Worm (Caenorhabditis elegans) whole organism, mixed stage, embryonic: Measurements from ENCODE around the gene C24H10.3.

Experiments used
- M03D4.4 ChIP-seq: sonication (generic microtip); optimal IDR thresholded peaks from 2 replicates; lab custom pipeline; 2017; ENCODE audit warnings: mild to moderate bottlenecking, missing genetic modification characterization, missing compliant biosample characterization
- bed-3 ChIP-seq: fragments of 200-800 bp; sonication (Bioruptor generic); optimal IDR thresholded peaks from 3 replicates; lab custom pipeline; 2018; ENCODE audit warnings: mild to moderate bottlenecking, missing genetic modification characterization, moderate library complexity, missing compliant biosample characterization
- ceh-39 ChIP-seq: fragments of 150-350 bp; optimal IDR thresholded peaks from 2 replicates; lab custom pipeline; 2014; ENCODE audit warnings: missing biosample characterization, missing genetic modification characterization
- ceh-43 ChIP-seq: fragments of 200-800 bp; sonication (Bioruptor generic); optimal IDR thresholded peaks from 2 replicates; lab custom pipeline; 2018; ENCODE audit warnings: mild to moderate bottlenecking, missing genetic modification characterization, moderate library complexity, missing compliant biosample characterization
- ceh-83 ChIP-seq: fragments of 200-800 bp; sonication (Bioruptor generic); optimal IDR thresholded peaks from 2 replicates; lab custom pipeline; 2018; ENCODE audit warnings: mild to moderate bottlenecking, missing genetic modification characterization, missing compliant biosample characterization
- ces-1 ChIP-seq: fragments of 150-350 bp; optimal IDR thresholded peaks from 2 replicates; lab custom pipeline; 2014; ENCODE audit warnings: missing biosample characterization, missing genetic modification reagents, missing genetic modification characterization
- cnd-1 ChIP-seq: fragments of 200-800 bp; sonication (Bioruptor generic); optimal IDR thresholded peaks from 2 replicates; lab custom pipeline; 2018; ENCODE audit warnings: mild to moderate bottlenecking, missing genetic modification characterization, missing compliant biosample characterization
- elt-1 ChIP-seq: sonication (generic microtip); optimal IDR thresholded peaks from 2 replicates; lab custom pipeline; 2017; ENCODE audit warnings: missing genetic modification characterization, mild to moderate bottlenecking, missing compliant biosample characterization, antibody characterized with exemption, moderate library complexity, borderline replicate concordance; ENCODE audit not compliant: insufficient read depth
- elt-3 ChIP-seq: fragments of 150-350 bp; optimal IDR thresholded peaks from 2 replicates; lab custom pipeline; 2014; ENCODE audit warnings: missing biosample characterization, missing genetic modification characterization
- ham-2 ChIP-seq: fragments of 200-800 bp; sonication (Bioruptor generic); optimal IDR thresholded peaks from 2 replicates; lab custom pipeline; 2018; ENCODE audit warnings: mild to moderate bottlenecking, missing genetic modification characterization, missing compliant biosample characterization
- hlh-1 ChIP-seq: fragments of 150-350 bp; optimal IDR thresholded peaks from 2 replicates; lab custom pipeline; 2014; ENCODE audit warnings: missing biosample characterization, missing genetic modification reagents, missing genetic modification characterization
- lin-13 ChIP-seq: fragments of 150-350 bp; optimal IDR thresholded peaks from 2 replicates; lab custom pipeline; 2014; ENCODE audit warnings: missing biosample characterization, missing genetic modification characterization
- lin-32 ChIP-seq: fragments of 200-800 bp; sonication (Bioruptor generic); optimal IDR thresholded peaks from 2 replicates; lab custom pipeline; 2018; ENCODE audit warnings: mild to moderate bottlenecking, missing genetic modification characterization, missing compliant biosample characterization
- lsy-2 ChIP-seq: fragments of 150-350 bp; optimal IDR thresholded peaks from 2 replicates; lab custom pipeline; 2014; ENCODE audit warnings: missing biosample characterization, missing genetic modification characterization
- mab-5 ChIP-seq: fragments of 150-350 bp; optimal IDR thresholded peaks from 2 replicates; lab custom pipeline; 2014; ENCODE audit warnings: missing biosample characterization, missing genetic modification characterization
- mep-1 ChIP-seq: fragments of 150-350 bp; optimal IDR thresholded peaks from 2 replicates; lab custom pipeline; 2017; ENCODE audit warnings: missing biosample characterization, missing genetic modification reagents, missing genetic modification characterization, inconsistent platforms
- mls-2 ChIP-seq: sonication (generic microtip); optimal IDR thresholded peaks from 2 replicates; lab custom pipeline; 2016; ENCODE audit warnings: mild to moderate bottlenecking, missing genetic modification characterization, moderate library complexity, missing compliant biosample characterization
- nhr-12 ChIP-seq: fragments of 150-350 bp; optimal IDR thresholded peaks from 2 replicates; lab custom pipeline; 2014; ENCODE audit warnings: missing biosample characterization, missing genetic modification characterization
- nhr-2 ChIP-seq: fragments of 150-350 bp; optimal IDR thresholded peaks from 2 replicates; lab custom pipeline; 2014; ENCODE audit warnings: missing biosample characterization, missing genetic modification characterization
- nhr-28 ChIP-seq: fragments of 150-350 bp; optimal IDR thresholded peaks from 2 replicates; lab custom pipeline; 2014; ENCODE audit warnings: missing biosample characterization, missing genetic modification characterization
- pha-4 ChIP-seq: fragments of 150-350 bp; optimal IDR thresholded peaks from 2 replicates; lab custom pipeline; 2018; ENCODE audit warnings: missing biosample characterization, missing genetic modification reagents, missing genetic modification characterization
- tbx-8 ChIP-seq: fragments of 200-800 bp; sonication (Bioruptor generic); optimal IDR thresholded peaks from 2 replicates; lab custom pipeline; 2018; ENCODE audit warnings: mild to moderate bottlenecking, missing genetic modification characterization, moderate library complexity, missing compliant biosample characterization
- unc-120 ChIP-seq: sonication (generic microtip); optimal IDR thresholded peaks from 2 replicates; lab custom pipeline; 2017; ENCODE audit warnings: missing genetic modification characterization, missing compliant biosample characterization; ENCODE audit not compliant: poor library complexity, severe bottlenecking
- unc-39 ChIP-seq: fragments of 150-350 bp; optimal IDR thresholded peaks from 2 replicates; lab custom pipeline; 2014; ENCODE audit warnings: missing biosample characterization, missing genetic modification characterization
- zip-8 ChIP-seq: fragments of 150-350 bp; optimal IDR thresholded peaks from 2 replicates; lab custom pipeline; 2014; ENCODE audit warnings: missing biosample characterization, missing genetic modification characterization
- ztf-11 ChIP-seq: fragments of 150-350 bp; optimal IDR thresholded peaks from 2 replicates; lab custom pipeline; 2014; ENCODE audit warnings: missing biosample characterization, missing genetic modification characterization

C24H10.3 gene

DNA sequence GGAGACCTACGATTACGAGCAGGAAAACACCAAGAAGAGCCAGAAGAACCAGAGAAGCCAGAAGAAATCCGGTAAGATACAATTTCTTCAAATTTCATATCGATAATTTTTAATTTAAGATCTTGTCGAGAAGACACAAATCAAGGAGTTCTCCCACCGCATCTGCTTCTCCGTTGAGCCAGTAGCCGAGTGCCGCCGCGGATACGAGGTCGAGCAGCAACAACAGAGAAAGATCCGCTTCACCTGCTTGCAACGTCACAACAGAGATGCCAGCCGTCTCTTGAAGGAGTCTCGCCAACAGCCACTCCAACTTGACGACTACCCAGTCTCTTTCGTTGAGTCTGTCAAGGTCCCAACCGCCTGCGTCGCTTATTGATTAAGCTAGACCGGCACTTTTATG lies 44.8 kb downstream of the C24H10.3 start:
- TF ChIP-seq mab-5 (tag; lab: Kevin White, UChicago) (no peak), M03D4.4 (tag; lab: Kevin White, UChicago) (no peak), mep-1 (tag; lab: Kevin White, UChicago) (no peak), lsy-2 (tag; lab: Kevin White, UChicago) (no peak), elt-1 (tag; lab: Kevin White, UChicago) (no peak), ztf-11 (tag; lab: Kevin White, UChicago) (no peak), nhr-12 (no peak)
- TF ChIP-seq, all 35 proteins: peak for 0

- TF ChIP-seq nhr-28 (tag; lab: Kevin White, UChicago) (no peak), zip-8 (no peak), elt-3 (tag; lab: Kevin White, UChicago) (no peak), lsy-2 (tag; lab: Kevin White, UChicago) (no peak), ceh-43 (GFP tag; lab: Kevin White, UChicago) (no peak), ces-1 (no peak), cnd-1 (no peak), ham-2 (GFP tag; lab: Kevin White, UChicago) (no peak), ceh-83 (GFP tag; lab: Kevin White, UChicago) (no peak), lin-13 (tag; lab: Kevin White, UChicago) (no peak), bed-3 (no peak), nhr-2 (tag; lab: Kevin White, UChicago) (no peak), unc-39 (tag; lab: Kevin White, UChicago) (no peak), mep-1 (tag; lab: Kevin White, UChicago) (no peak), lin-32 (GFP tag; lab: Kevin White, UChicago) (no peak), mls-2 (tag; lab: Kevin White, UChicago) (no peak), pha-4 (tag; lab: Kevin White, UChicago) (no peak), ceh-39 (no peak), tbx-8 (GFP tag; lab: Kevin White, UChicago) (no peak)
Measured at ce11 chrX:5106187-5106694, 45.4 kb downstream of the C24H10.3 start.

DNA sequence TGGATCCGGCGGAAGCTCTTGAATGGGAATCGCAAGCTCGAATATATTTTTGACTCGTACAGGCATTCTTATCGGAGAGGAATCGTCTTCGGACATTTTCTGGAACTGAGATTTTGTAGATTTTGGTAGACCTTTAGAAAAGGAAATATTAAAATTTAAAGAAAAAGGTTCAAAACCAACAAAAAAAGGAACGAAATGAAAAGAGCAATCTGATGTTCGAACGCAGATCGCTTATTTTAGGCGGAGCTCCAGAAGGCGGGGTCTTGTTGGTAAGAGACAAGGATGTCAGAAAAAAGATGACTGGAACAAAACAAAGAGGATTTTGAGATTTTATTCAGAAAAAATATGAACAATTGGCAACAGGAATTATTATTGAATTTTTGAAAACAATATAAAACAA lies 46.1 kb downstream of the C24H10.3 start, which contains the start of gene C42D8.9:
C42D8.9 (minus strand) TSS at position 101 of the 400 bp plus-strand sequence.
- no peak for TF ChIP-seq ham-2 (GFP tag; lab: Kevin White, UChicago)
- no peak for TF ChIP-seq mls-2 (tag; lab: Kevin White, UChicago)

ce11 chrX:5109130-5109529 lies 48.3 kb downstream of the C24H10.3 start, which contains the start of gene C42D8.1:
Gene C42D8.1, plus strand, starts transcription at chrX:5109506.
- no peak for TF ChIP-seq unc-120 (tag; lab: Kevin White, UChicago)
- TF ChIP-seq ceh-83 (GFP tag; lab: Kevin White, UChicago), result no peak
- no peak for TF ChIP-seq mab-5 (tag; lab: Kevin White, UChicago)
- TF ChIP-seq ces-1, result no peak
- no peak for TF ChIP-seq zip-8
- TF ChIP-seq mep-1 (tag; lab: Kevin White, UChicago), result no peak
- no peak for TF ChIP-seq elt-3 (tag; lab: Kevin White, UChicago)
- no peak for TF ChIP-seq ceh-43 (GFP tag; lab: Kevin White, UChicago)
- no peak for TF ChIP-seq mls-2 (tag; lab: Kevin White, UChicago)
- no peak for TF ChIP-seq hlh-1
- TF ChIP-seq ham-2 (GFP tag; lab: Kevin White, UChicago), result no peak
- TF ChIP-seq cnd-1, result no peak
- TF ChIP-seq, all 35 proteins: peak for 0
